Fruit fly (Drosophila melanogaster) whole organism, embryonic: ENCODE data around the gene Non3.

ENCODE experiments used
- CG10462 ChIP-seq: fragments of 200-800 bp; sonication (Bioruptor generic); optimal IDR thresholded peaks from 2 replicates; lab custom pipeline; 2016; ENCODE audit warnings: missing biosample characterization, missing genetic modification characterization
- CG10565 ChIP-seq: fragments of 200-800 bp; sonication (Bioruptor generic); optimal IDR thresholded peaks from 3 replicates; lab custom pipeline; 2016; ENCODE audit warnings: missing biosample characterization, mild to moderate bottlenecking, missing genetic modification characterization
- CG1529 ChIP-seq: fragments of 200-800 bp; sonication (Bioruptor generic); optimal IDR thresholded peaks from 3 replicates; lab custom pipeline; 2018; ENCODE audit warnings: missing biosample characterization, missing genetic modification characterization
- CG15479 ChIP-seq: fragments of 200-800 bp; sonication (Bioruptor generic); optimal IDR thresholded peaks from 3 replicates; lab custom pipeline; 2019; ENCODE audit warnings: missing biosample characterization, mild to moderate bottlenecking, missing genetic modification characterization, moderate library complexity
- CG2678 ChIP-seq: fragments of 200-800 bp; sonication (Bioruptor generic); optimal IDR thresholded peaks from 3 replicates; lab custom pipeline; 2019; ENCODE audit warnings: missing biosample characterization, mild to moderate bottlenecking, missing genetic modification characterization, moderate library complexity
- CG30020 ChIP-seq: fragments of 200-800 bp; optimal IDR thresholded peaks from 2 replicates; lab custom pipeline; 2019; ENCODE audit warnings: missing biosample characterization, mild to moderate bottlenecking, missing genetic modification characterization, moderate library complexity
- CG30403 ChIP-seq: fragments of 200-800 bp; sonication (Bioruptor generic); optimal IDR thresholded peaks from 3 replicates; lab custom pipeline; 2016; ENCODE audit warnings: missing biosample characterization, missing genetic modification characterization
- CG30431 ChIP-seq: fragments of 200-800 bp; sonication (Bioruptor generic); optimal IDR thresholded peaks from 2 replicates; lab custom pipeline; 2017; ENCODE audit warnings: missing biosample characterization, missing genetic modification characterization
- CG3407 ChIP-seq: fragments of 200-800 bp; sonication (Bioruptor generic); optimal IDR thresholded peaks from 2 replicates; lab custom pipeline; 2018; ENCODE audit warnings: missing biosample characterization, mild to moderate bottlenecking, missing genetic modification characterization
- CG4617 ChIP-seq: fragments of 200-800 bp; sonication (Bioruptor generic); optimal IDR thresholded peaks from 3 replicates; lab custom pipeline; 2016; ENCODE audit warnings: missing biosample characterization, missing genetic modification characterization, borderline replicate concordance
- CG5180 ChIP-seq: fragments of 200-800 bp; sonication (Bioruptor generic); optimal IDR thresholded peaks from 3 replicates; lab custom pipeline; 2017; ENCODE audit warnings: missing biosample characterization, missing genetic modification characterization, mild to moderate bottlenecking, moderate library complexity, missing genetic modification reagents
- CG8765 ChIP-seq: fragments of 200-800 bp; sonication (Bioruptor generic); IDR thresholded peaks from 2 replicates; pipeline ENCODE4 v1.3.6; 2022; ENCODE audit warnings: missing biosample characterization, missing genetic modification characterization
- CG9437 ChIP-seq: fragments of 200-800 bp; sonication (Bioruptor generic); optimal IDR thresholded peaks from 2 replicates; lab custom pipeline; 2018; ENCODE audit warnings: missing biosample characterization, mild to moderate bottlenecking, missing genetic modification characterization
- Dad ChIP-seq: fragments of 200-800 bp; sonication (Bioruptor generic); optimal IDR thresholded peaks from 3 replicates; lab custom pipeline; 2016; ENCODE audit warnings: missing biosample characterization, missing genetic modification characterization
- Dfd ChIP-seq, 2 experiments: fragments of >200 bp; optimal IDR thresholded peaks; 2 replicates each; lab custom pipeline; 2017; ENCODE audit warnings: missing biosample characterization in 2 of 2, missing genetic modification characterization in 2 of 2
- Rfx ChIP-seq: fragments of 200-800 bp; sonication (Bioruptor generic); IDR thresholded peaks from 2 replicates; pipeline ENCODE4 v1.3.6; 2022; ENCODE audit warnings: missing biosample characterization, missing genetic modification characterization
- Sin3A ChIP-seq: fragments of >200 bp; optimal IDR thresholded peaks from 2 replicates; lab custom pipeline; 2018
- Sox100B ChIP-seq: fragments of 200-800 bp; sonication (Bioruptor generic); optimal IDR thresholded peaks from 3 replicates; lab custom pipeline; 2018; ENCODE audit warnings: missing biosample characterization, mild to moderate bottlenecking, missing genetic modification characterization
- Taf1 ChIP-seq: fragments of 200-800 bp; sonication (Bioruptor generic); IDR thresholded peaks from 2 replicates; pipeline ENCODE4 v1.3.6; 2022; ENCODE audit warnings: missing biosample characterization, missing genetic modification characterization
- Usf ChIP-seq: fragments of 200-800 bp; sonication (Bioruptor generic); optimal IDR thresholded peaks from 2 replicates; lab custom pipeline; 2017; ENCODE audit warnings: missing genotype, missing biosample characterization, missing genetic modification characterization
- Xrp1 ChIP-seq: fragments of 200-800 bp; sonication (Bioruptor generic); IDR thresholded peaks from 2 replicates; pipeline ENCODE4 v1.3.6; 2022; ENCODE audit warnings: missing biosample characterization, missing genetic modification characterization
- ab ChIP-seq: fragments of 200-800 bp; sonication (Bioruptor generic); optimal IDR thresholded peaks from 2 replicates; lab custom pipeline; 2016; ENCODE audit warnings: missing biosample characterization, missing genetic modification characterization
- ac ChIP-seq: fragments of 200-800 bp; sonication (Bioruptor generic); optimal IDR thresholded peaks from 3 replicates; lab custom pipeline; 2017; ENCODE audit warnings: missing biosample characterization, mild to moderate bottlenecking, missing genetic modification characterization
- cad ChIP-seq: fragments of >200 bp; optimal IDR thresholded peaks from 2 replicates; lab custom pipeline; 2017; ENCODE audit warnings: missing biosample characterization, missing genetic modification characterization
- ci ChIP-seq: fragments of 200-800 bp; sonication (Bioruptor generic); IDR thresholded peaks from 3 replicates; pipeline ENCODE4 v1.3.6; 2022; ENCODE audit warnings: missing biosample characterization, missing genetic modification characterization
- corto ChIP-seq: fragments of 200-800 bp; sonication (Bioruptor generic); optimal IDR thresholded peaks from 2 replicates; lab custom pipeline; 2016; ENCODE audit warnings: missing biosample characterization, mild to moderate bottlenecking, missing genetic modification characterization, moderate library complexity
- crol ChIP-seq: fragments of 200-800 bp; sonication (Bioruptor generic); IDR thresholded peaks from 2 replicates; pipeline ENCODE4 v1.3.6; 2022; ENCODE audit warnings: missing biosample characterization, missing genetic modification characterization
- emc ChIP-seq: fragments of 200-800 bp; sonication (Bioruptor generic); optimal IDR thresholded peaks from 2 replicates; lab custom pipeline; 2016; ENCODE audit warnings: missing biosample characterization, missing genetic modification characterization
- eve ChIP-seq, 2 experiments: fragments of >200 bp; optimal IDR thresholded peaks; 2 replicates each; lab custom pipeline; 2017; ENCODE audit warnings: missing biosample characterization in 2 of 2, missing genetic modification characterization in 2 of 2
- exex ChIP-seq: fragments of 200-800 bp; sonication (Bioruptor generic); optimal IDR thresholded peaks from 4 replicates; lab custom pipeline; 2018; ENCODE audit warnings: missing biosample characterization, mild to moderate bottlenecking, missing genetic modification characterization, moderate library complexity
- hbn ChIP-seq: fragments of 200-800 bp; sonication (Bioruptor generic); IDR thresholded peaks from 2 replicates; pipeline ENCODE4 v1.3.6; 2022; ENCODE audit warnings: missing biosample characterization, missing genetic modification characterization; ENCODE audit not compliant: partially characterized antibody
- inv ChIP-seq: fragments of 200-800 bp; sonication (Bioruptor generic); IDR thresholded peaks from 2 replicates; pipeline ENCODE4 v1.3.6; 2022; ENCODE audit warnings: missing biosample characterization, missing genetic modification characterization; ENCODE audit not compliant: partially characterized antibody
- lola ChIP-seq, 3 experiments: fragments of >200 bp in 2 of 3; fragments of 200-800 bp in 1 of 3; sonication (Bioruptor generic) in 1 of 3; optimal IDR thresholded peaks; 2 replicates each; lab custom pipeline; 2017 to 2019; ENCODE audit warnings: missing biosample characterization in 3 of 3, missing genetic modification characterization in 3 of 3, mild to moderate bottlenecking in 1 of 3, moderate library complexity in 1 of 3
- mld ChIP-seq: fragments of 200-800 bp; sonication (Bioruptor generic); IDR thresholded peaks from 3 replicates; pipeline ENCODE4 v1.3.6; 2022; ENCODE audit warnings: missing biosample characterization, missing genetic modification characterization; ENCODE audit not compliant: partially characterized antibody
- pnt ChIP-seq: fragments of 200-800 bp; sonication (Bioruptor generic); optimal IDR thresholded peaks from 3 replicates; lab custom pipeline; 2016; ENCODE audit warnings: missing biosample characterization, missing genetic modification characterization
- scrt ChIP-seq: fragments of 200-800 bp; sonication (Bioruptor generic); optimal IDR thresholded peaks from 2 replicates; lab custom pipeline; 2018; ENCODE audit warnings: missing biosample characterization, mild to moderate bottlenecking, missing genetic modification characterization, moderate library complexity
- sens ChIP-seq: fragments of 200-800 bp; sonication (Bioruptor generic); peaks from one replicate; lab custom pipeline; 2016; ENCODE audit warnings: missing biosample characterization, missing genetic modification characterization
- seq ChIP-seq: fragments of 200-800 bp; sonication (Bioruptor generic); IDR thresholded peaks from 2 replicates; pipeline ENCODE4 v1.3.6; 2022; ENCODE audit warnings: missing biosample characterization, missing genetic modification characterization
- sim ChIP-seq: fragments of 200-800 bp; sonication (Bioruptor generic); IDR thresholded peaks from 2 replicates; pipeline ENCODE4 v1.3.6; 2022; ENCODE audit warnings: missing biosample characterization, missing genetic modification characterization
- sima ChIP-seq: fragments of 200-800 bp; sonication (Bioruptor generic); optimal IDR thresholded peaks from 2 replicates; lab custom pipeline; 2016; ENCODE audit warnings: missing biosample characterization, missing genetic modification characterization
- slp2 ChIP-seq: fragments of 200-800 bp; sonication (Bioruptor generic); optimal IDR thresholded peaks from 2 replicates; lab custom pipeline; 2016; ENCODE audit warnings: missing biosample characterization, missing genetic modification characterization
- sqz ChIP-seq: fragments of 200-800 bp; sonication (Bioruptor generic); optimal IDR thresholded peaks from 3 replicates; lab custom pipeline; 2018; ENCODE audit warnings: missing biosample characterization, mild to moderate bottlenecking, missing genetic modification characterization
- stc ChIP-seq: fragments of 200-800 bp; sonication (Bioruptor generic); IDR thresholded peaks from 2 replicates; pipeline ENCODE4 v1.3.6; 2022; ENCODE audit warnings: missing biosample characterization, missing genetic modification characterization
- stwl ChIP-seq: fragments of 200-800 bp; sonication (Bioruptor generic); optimal IDR thresholded peaks from 3 replicates; lab custom pipeline; 2018; ENCODE audit warnings: missing biosample characterization, mild to moderate bottlenecking, missing genetic modification characterization, moderate library complexity
- sug ChIP-seq: fragments of 200-800 bp; optimal IDR thresholded peaks from 2 replicates; lab custom pipeline; 2019; ENCODE audit warnings: missing biosample characterization, mild to moderate bottlenecking, missing genetic modification characterization, moderate library complexity
- tgo ChIP-seq: fragments of 200-800 bp; sonication (Bioruptor generic); IDR thresholded peaks from 3 replicates; pipeline ENCODE4 v1.3.6; 2022; ENCODE audit warnings: missing biosample characterization, missing genetic modification characterization
- unc-4 ChIP-seq: fragments of 200-800 bp; sonication (Bioruptor generic); IDR thresholded peaks from 2 replicates; pipeline ENCODE4 v1.3.6; 2022; ENCODE audit warnings: missing biosample characterization, missing genetic modification characterization; ENCODE audit not compliant: partially characterized antibody
- usp ChIP-seq: fragments of >200 bp; optimal IDR thresholded peaks from 2 replicates; lab custom pipeline; 2017; ENCODE audit warnings: missing biosample characterization, missing genetic modification characterization
- wdn ChIP-seq: fragments of 200-800 bp; sonication (Bioruptor generic); IDR thresholded peaks from 2 replicates; pipeline ENCODE4 v1.3.6; 2022; ENCODE audit warnings: missing biosample characterization, missing genetic modification characterization
- wek ChIP-seq: fragments of 200-800 bp; sonication (Bioruptor generic); optimal IDR thresholded peaks from 3 replicates; lab custom pipeline; 2018; ENCODE audit warnings: missing biosample characterization, mild to moderate bottlenecking, missing genetic modification characterization, moderate library complexity
- wor ChIP-seq: fragments of 200-800 bp; sonication (Bioruptor generic); IDR thresholded peaks from 2 replicates; pipeline ENCODE4 v1.3.6; 2022; ENCODE audit warnings: missing biosample characterization, missing genetic modification characterization
- zf30C ChIP-seq: fragments of 200-800 bp; sonication (Bioruptor generic); optimal IDR thresholded peaks from 3 replicates; lab custom pipeline; 2018; ENCODE audit warnings: missing biosample characterization, mild to moderate bottlenecking, missing genetic modification characterization

Gene Non3

dm6 chr3R:18223434-18223833 lies at the start of gene Non3, which contains the start of gene mTerf5 (continued):
- peak; percentile 32; the same call in 1 of the 3 replicates for TF ChIP-seq tgo (GFP tag; lab: Robert Waterston, UW)
- TF ChIP-seq CG30020 (tag; lab: Kevin White, UChicago), result peak; percentile 57
- TF ChIP-seq sqz (GFP tag; lab: Kevin White, UChicago), result no peak
- peak; percentile 31; the same call in 1 of the 2 replicates for TF ChIP-seq CG8765 (GFP tag; lab: Robert Waterston, UW)
- no peak for TF ChIP-seq sim
- peak; percentile 86 for TF ChIP-seq CG9437 (GFP tag; lab: Kevin White, UChicago)
- no peak for TF ChIP-seq ab (GFP tag; lab: Kevin White, UChicago)
- no peak for TF ChIP-seq Dfd (GFP tag; optimal IDR thresholded peaks at IDR 0.05; lab: Kevin White, UChicago)
- TF ChIP-seq cad (GFP tag; lab: Kevin White, UChicago), result no peak
- peak; percentile 90 for TF ChIP-seq unc-4 (GFP tag; lab: Robert Waterston, UW)
- peak in 1 of 3 experiments; percentile 61 for TF ChIP-seq lola (GFP tag; optimal IDR thresholded peaks at IDR 0.05; lab: Kevin White, UChicago)
- no peak for TF ChIP-seq CG10462 (GFP tag; lab: Kevin White, UChicago)
- no peak for TF ChIP-seq CG3407 (GFP tag; lab: Kevin White, UChicago)
- TF ChIP-seq Dad, result no peak
- peak; percentile 12 for TF ChIP-seq exex (tag; lab: Kevin White, UChicago)
- peak; percentile 83 for TF ChIP-seq hbn (GFP tag; lab: Robert Waterston, UW)
- no peak for TF ChIP-seq Sin3A (lab: Kevin White, UChicago)
- no peak for TF ChIP-seq wdn (GFP tag; lab: Robert Waterston, UW)
- TF ChIP-seq pnt (GFP tag; lab: Kevin White, UChicago), result no peak
- peak; percentile 83 for TF ChIP-seq sens
- TF ChIP-seq CG30431 (GFP tag; lab: Kevin White, UChicago), result peak; percentile 12
- no peak for TF ChIP-seq wek (GFP tag; lab: Kevin White, UChicago)
- TF ChIP-seq crol (GFP tag; lab: Robert Waterston, UW), result no peak
- no peak for TF ChIP-seq corto (GFP tag; lab: Kevin White, UChicago)
- TF ChIP-seq zf30C (GFP tag; lab: Kevin White, UChicago), result peak; percentile 7
- peak; percentile 5 for TF ChIP-seq Sox100B (GFP tag; lab: Kevin White, UChicago)
- TF ChIP-seq CG2678 (tag; lab: Kevin White, UChicago), result peak; percentile 67
- TF ChIP-seq CG4617 (GFP tag; lab: Kevin White, UChicago), result peak; percentile 61
- TF ChIP-seq Xrp1 (GFP tag; lab: Robert Waterston, UW), result peak; percentile 73
- no peak for TF ChIP-seq eve (GFP tag; optimal IDR thresholded peaks at IDR 0.05; lab: Kevin White, UChicago)
- TF ChIP-seq usp (GFP tag; lab: Kevin White, UChicago), result no peak
- no peak for TF ChIP-seq Usf
- no peak for TF ChIP-seq ac (GFP tag; lab: Kevin White, UChicago)
- peak; percentile 46; the same call in 1 of the 3 replicates for TF ChIP-seq ci (GFP tag; lab: Robert Waterston, UW)
- TF ChIP-seq CG1529, result no peak
- TF ChIP-seq seq, result no peak
- TF ChIP-seq Taf1 (GFP tag; lab: Robert Waterston, UW), result no peak
- no peak for TF ChIP-seq CG15479 (GFP tag; lab: Kevin White, UChicago)
- peak; percentile 62 for TF ChIP-seq sug (tag; lab: Kevin White, UChicago)
- TF ChIP-seq Rfx (GFP tag; lab: Robert Waterston, UW), result peak; percentile 59
- TF ChIP-seq slp2 (GFP tag; lab: Kevin White, UChicago), result no peak
- TF ChIP-seq CG30403 (GFP tag; lab: Kevin White, UChicago), result peak; percentile 61
- TF ChIP-seq CG5180 (GFP tag; lab: Kevin White, UChicago), result no peak
- peak; percentile 96 for TF ChIP-seq scrt (GFP tag; lab: Kevin White, UChicago)
- TF ChIP-seq inv (GFP tag; lab: Robert Waterston, UW), result peak; percentile 85
- TF ChIP-seq stwl, result peak; percentile 67
- TF ChIP-seq wor (GFP tag; lab: Robert Waterston, UW), result no peak
- no peak for TF ChIP-seq stc (GFP tag; lab: Robert Waterston, UW)
- TF ChIP-seq CG10565, result no peak
- no peak for TF ChIP-seq emc (GFP tag; lab: Kevin White, UChicago)
- peak; percentile 68; the same call in 1 of the 3 replicates for TF ChIP-seq mld (GFP tag; lab: Robert Waterston, UW)
- no peak for TF ChIP-seq sima (GFP tag; lab: Kevin White, UChicago)
